Worm (Caenorhabditis elegans): ENCODE measurements around the gene mdt-20.
A peak's percentile ranks its signal among the peaks of the same experiment; 100 is the strongest.

Gene mdt-20

DNA sequence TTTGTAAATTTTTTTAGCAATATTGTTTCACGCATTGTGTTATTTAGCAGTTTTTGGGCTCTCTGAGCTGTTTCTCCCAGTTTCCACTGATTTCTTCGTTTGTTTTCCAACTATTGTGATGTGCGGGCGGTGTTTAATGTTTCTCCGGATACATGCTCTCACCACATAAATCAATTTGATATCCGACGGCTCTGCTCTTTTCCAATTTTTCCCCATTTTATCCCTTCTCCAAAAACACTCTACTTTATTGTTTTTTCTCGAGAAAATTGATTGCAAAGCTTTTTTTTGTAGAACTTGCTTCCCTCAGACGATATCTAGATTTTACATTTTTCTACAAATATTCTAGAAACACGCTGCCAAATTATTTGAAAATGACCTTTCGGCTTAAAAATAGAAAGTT is 27.9 kb downstream of the mdt-20 start:
- TF ChIP-seq nhr-11 (tag; optimal IDR thresholded peaks at IDR 0.05): no peak
- TF ChIP-seq efl-1 (optimal IDR thresholded peaks at IDR 0.05): no peak
- peak in 1 of 2 experiments; percentile 54 for TF ChIP-seq efl-1 (GFP tag; optimal IDR thresholded peaks at IDR 0.05 in 1 of 2)
- no peak for TF ChIP-seq grh-1 (GFP tag; IDR thresholded peaks at IDR 0.05)
- no peak for TF ChIP-seq ceh-90 (tag; optimal IDR thresholded peaks at IDR 0.05)
- no peak for TF ChIP-seq lin-14 (GFP tag; optimal IDR thresholded peaks at IDR 0.05)

- TF ChIP-seq lsy-2 (tag; optimal IDR thresholded peaks at IDR 0.05): no peak
- TF ChIP-seq mdl-1 (tag; optimal IDR thresholded peaks at IDR 0.05): no peak
- TF ChIP-seq alr-1 (tag; optimal IDR thresholded peaks at IDR 0.05; ENCODE audit: borderline replicate concordance): no peak
- TF ChIP-seq snu-23 (GFP tag; optimal IDR thresholded peaks at IDR 0.05): no peak
- no peak for TF ChIP-seq swsn-7 (tag; optimal IDR thresholded peaks at IDR 0.05)
- no peak for TF ChIP-seq unc-30 (tag; optimal IDR thresholded peaks at IDR 0.05)
- TF ChIP-seq tlp-1 (tag; optimal IDR thresholded peaks at IDR 0.05): no peak
- no peak for TF ChIP-seq lir-3 (tag; optimal IDR thresholded peaks at IDR 0.05; ENCODE audit: poor library complexity)
- TF ChIP-seq egl-13 (tag; optimal IDR thresholded peaks at IDR 0.05): no peak
- no peak for TF ChIP-seq fos-1 (tag; optimal IDR thresholded peaks at IDR 0.05)
- TF ChIP-seq efl-1 (optimal IDR thresholded peaks at IDR 0.05): no peak
- no peak for TF ChIP-seq efl-1 (GFP tag; optimal IDR thresholded peaks at IDR 0.05 in 1 of 2)
- no peak for TF ChIP-seq F16B12.6 (tag; optimal IDR thresholded peaks at IDR 0.05)
- no peak for TF ChIP-seq vab-15 (tag; optimal IDR thresholded peaks at IDR 0.05)
- no peak for TF ChIP-seq isw-1 (GFP tag; IDR thresholded peaks at IDR 0.05)
- no peak for TF ChIP-seq lin-14 (GFP tag; optimal IDR thresholded peaks at IDR 0.05)
- no peak for TF ChIP-seq pax-3 (tag; optimal IDR thresholded peaks at IDR 0.05)
Measured at ce11 chrIV:1216290-1216689, 28.7 kb downstream of the mdt-20 start, which contains the start of gene W09G12.9. Gene W09G12.9, plus strand, starts transcription at chrIV:1216590.

DNA sequence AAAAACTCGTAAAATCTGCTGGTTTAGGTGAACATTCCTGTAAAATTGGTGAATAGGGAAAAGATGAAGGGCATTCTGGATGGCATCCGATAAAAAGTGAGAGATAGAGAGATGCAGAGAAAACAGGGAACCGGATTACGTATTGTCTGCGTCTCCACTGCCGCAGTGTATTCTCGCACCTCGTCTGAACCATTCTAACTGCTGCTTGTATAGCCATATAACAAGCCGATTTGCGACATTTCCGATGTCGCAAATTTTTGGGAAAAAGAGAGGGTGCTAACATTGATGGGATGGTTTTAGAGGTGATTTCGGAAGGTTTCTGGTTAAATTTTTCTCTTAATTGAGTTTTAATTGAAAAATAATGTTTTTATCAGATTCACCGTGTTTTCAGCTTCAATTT is 33.6 kb downstream of the mdt-20 start, which contains the start of gene W09G12.10:
W09G12.10 (minus strand) TSS at position 121 of the 400 bp plus-strand sequence.
- TF ChIP-seq blmp-1 (tag; optimal IDR thresholded peaks at IDR 0.05): peak; percentile 45
- TF ChIP-seq efl-1 (optimal IDR thresholded peaks at IDR 0.05): peak in 1 of 2 experiments; percentile 18
- no peak for TF ChIP-seq efl-1 (GFP tag; optimal IDR thresholded peaks at IDR 0.05 in 1 of 2)
- TF ChIP-seq jun-1 (tag; optimal IDR thresholded peaks at IDR 0.05): peak; percentile 4
- TF ChIP-seq snu-23 (GFP tag; optimal IDR thresholded peaks at IDR 0.05): no peak
- TF ChIP-seq ces-1 (GFP tag; optimal IDR thresholded peaks at IDR 0.05): no peak
- no peak for TF ChIP-seq unc-62 (GFP tag; optimal IDR thresholded peaks at IDR 0.05)

DNA sequence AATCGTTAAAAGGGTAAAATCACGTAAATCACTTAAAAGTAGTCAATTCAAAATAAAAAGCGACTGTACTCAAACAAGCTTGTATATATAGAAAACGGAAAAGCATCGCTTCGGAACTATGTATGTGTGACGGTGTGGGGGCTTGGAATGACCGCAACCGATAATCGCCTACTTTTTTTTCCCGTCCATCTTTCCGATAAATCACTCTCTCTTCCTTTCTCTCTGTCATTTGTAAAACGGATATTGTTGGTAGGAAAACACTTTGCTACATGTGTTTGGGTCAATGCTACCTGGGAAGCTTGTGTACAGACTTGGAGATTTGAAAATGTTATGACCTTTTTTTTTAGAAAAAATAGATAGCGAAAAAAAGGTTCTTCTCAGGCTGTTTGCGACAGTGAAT is 37.2 kb downstream of the mdt-20 start:
- TF ChIP-seq blmp-1 (tag; optimal IDR thresholded peaks at IDR 0.05): peak; percentile 94
- TF ChIP-seq mef-2 (tag; optimal IDR thresholded peaks at IDR 0.05): no peak

ce11 chrIV:1225596-1226232 is 38.1 kb downstream of the mdt-20 start, which contains the start of gene W09G12.8:
Gene W09G12.8, plus strand, starts transcription at chrIV:1226182.
- no peak for TF ChIP-seq nhr-12 (tag; optimal IDR thresholded peaks at IDR 0.05)
- no peak for TF ChIP-seq ceh-90 (tag; optimal IDR thresholded peaks at IDR 0.05)
- no peak for TF ChIP-seq dsc-1 (tag; optimal IDR thresholded peaks at IDR 0.05)
- no peak for TF ChIP-seq sptf-1 (tag; optimal IDR thresholded peaks at IDR 0.05)
- TF ChIP-seq nhr-11 (tag; optimal IDR thresholded peaks at IDR 0.05): no peak
- TF ChIP-seq zag-1 (tag; optimal IDR thresholded peaks at IDR 0.05): no peak
- no peak for TF ChIP-seq mef-2 (tag; optimal IDR thresholded peaks at IDR 0.05)

DNA sequence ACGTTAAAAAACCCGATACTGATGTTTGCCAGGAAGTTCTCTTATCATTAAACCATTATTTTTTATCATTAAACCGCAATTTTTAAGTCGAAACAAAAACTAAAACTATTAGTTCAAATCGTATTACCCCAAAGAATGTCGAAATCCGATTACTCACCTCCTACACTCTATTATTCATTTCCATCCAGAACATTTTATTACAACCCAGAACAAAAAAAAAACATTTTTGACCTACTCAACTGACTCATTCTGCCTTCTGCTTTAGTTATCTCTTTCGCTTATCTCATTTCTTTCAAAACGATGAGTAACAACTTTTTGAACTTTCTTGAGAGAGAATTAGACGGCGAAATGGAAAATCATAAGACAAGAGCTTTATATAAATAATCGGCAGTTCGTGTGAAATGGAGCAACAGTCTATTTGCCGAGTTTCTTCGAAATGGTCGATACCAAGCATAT is 41.1 kb downstream of the mdt-20 start, which contains the start of gene W09G12.7:
W09G12.7 (plus strand) TSS at position 406 of the 456 bp plus-strand sequence.
- TF ChIP-seq unc-130 (tag; optimal IDR thresholded peaks at IDR 0.05): no peak
- peak; percentile 91 for TF ChIP-seq elt-2 (tag; optimal IDR thresholded peaks at IDR 0.05)
- TF ChIP-seq unc-86 (tag; optimal IDR thresholded peaks at IDR 0.05): no peak
- TF ChIP-seq lsy-2 (tag; optimal IDR thresholded peaks at IDR 0.05): no peak
- TF ChIP-seq dsc-1 (tag; optimal IDR thresholded peaks at IDR 0.05): no peak
- TF ChIP-seq efl-1 (optimal IDR thresholded peaks at IDR 0.05): no peak
- peak in 1 of 2 experiments; percentile 7 for TF ChIP-seq efl-1 (GFP tag; optimal IDR thresholded peaks at IDR 0.05 in 1 of 2)
- TF ChIP-seq egl-27 (tag; optimal IDR thresholded peaks at IDR 0.05): no peak
- TF ChIP-seq nhr-20 (tag; optimal IDR thresholded peaks at IDR 0.05): peak; percentile 29

Measured in whole organism, L1 larva.